Worm (Caenorhabditis elegans): Measurements from ENCODE around the gene F13H10.8.
A peak's percentile ranks its signal among the peaks of the same experiment; 100 is the strongest.

The F13H10.8 gene

DNA sequence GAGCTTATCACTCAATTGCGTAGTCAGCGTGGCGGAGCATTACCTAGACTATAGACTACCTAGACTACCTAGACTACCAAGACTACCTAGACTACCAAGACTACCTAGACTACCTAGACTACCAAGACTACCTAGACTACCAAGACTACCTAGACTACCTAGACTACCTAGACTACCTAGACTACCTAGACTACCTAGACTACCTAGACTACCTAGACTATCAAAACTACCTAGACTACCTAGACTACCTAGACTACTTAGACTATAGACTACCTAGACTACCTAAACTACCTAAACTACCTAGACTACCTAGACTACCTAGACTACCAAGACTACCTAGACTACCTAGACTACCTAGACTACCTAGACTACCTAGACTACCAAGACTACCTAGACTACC lies 50.6 kb downstream of the F13H10.8 start:
- TF ChIP-seq sptf-1 (tag; optimal IDR thresholded peaks at IDR 0.05) (peak; percentile 80), tbx-8 (GFP tag; optimal IDR thresholded peaks at IDR 0.05) (peak; percentile 16)

All from whole organism, mixed stage, embryonic.